Worm (Caenorhabditis elegans) whole organism, mixed stage, embryonic: ENCODE data around the gene C08E8.10.

Source experiments
- M03D4.4 ChIP-seq: sonication (generic microtip); optimal IDR thresholded peaks from 2 replicates; lab custom pipeline; 2017; ENCODE audit warnings: mild to moderate bottlenecking, missing genetic modification characterization, missing compliant biosample characterization
- blmp-1 ChIP-seq: fragments of 150-350 bp; optimal IDR thresholded peaks from 2 replicates; lab custom pipeline; 2014; ENCODE audit warnings: missing biosample characterization, missing genetic modification characterization
- ceh-39 ChIP-seq: fragments of 150-350 bp; optimal IDR thresholded peaks from 2 replicates; lab custom pipeline; 2014; ENCODE audit warnings: missing biosample characterization, missing genetic modification characterization
- ceh-43 ChIP-seq: fragments of 200-800 bp; sonication (Bioruptor generic); optimal IDR thresholded peaks from 2 replicates; lab custom pipeline; 2018; ENCODE audit warnings: mild to moderate bottlenecking, missing genetic modification characterization, moderate library complexity, missing compliant biosample characterization
- ceh-83 ChIP-seq: fragments of 200-800 bp; sonication (Bioruptor generic); optimal IDR thresholded peaks from 2 replicates; lab custom pipeline; 2018; ENCODE audit warnings: mild to moderate bottlenecking, missing genetic modification characterization, missing compliant biosample characterization
- cnd-1 ChIP-seq: fragments of 200-800 bp; sonication (Bioruptor generic); optimal IDR thresholded peaks from 2 replicates; lab custom pipeline; 2018; ENCODE audit warnings: mild to moderate bottlenecking, missing genetic modification characterization, missing compliant biosample characterization
- drap-1 ChIP-seq: fragments of 200-800 bp; sonication (Bioruptor generic); optimal IDR thresholded peaks from 3 replicates; lab custom pipeline; 2018; ENCODE audit warnings: mild to moderate bottlenecking, missing genetic modification characterization, missing compliant biosample characterization
- elt-1 ChIP-seq: sonication (generic microtip); optimal IDR thresholded peaks from 2 replicates; lab custom pipeline; 2017; ENCODE audit warnings: missing genetic modification characterization, mild to moderate bottlenecking, missing compliant biosample characterization, antibody characterized with exemption, moderate library complexity, borderline replicate concordance; ENCODE audit not compliant: insufficient read depth
- elt-3 ChIP-seq: fragments of 150-350 bp; optimal IDR thresholded peaks from 2 replicates; lab custom pipeline; 2014; ENCODE audit warnings: missing biosample characterization, missing genetic modification characterization
- ham-2 ChIP-seq: fragments of 200-800 bp; sonication (Bioruptor generic); optimal IDR thresholded peaks from 2 replicates; lab custom pipeline; 2018; ENCODE audit warnings: mild to moderate bottlenecking, missing genetic modification characterization, missing compliant biosample characterization
- hlh-1 ChIP-seq: fragments of 150-350 bp; optimal IDR thresholded peaks from 2 replicates; lab custom pipeline; 2014; ENCODE audit warnings: missing biosample characterization, missing genetic modification reagents, missing genetic modification characterization
- lsy-2 ChIP-seq: fragments of 150-350 bp; optimal IDR thresholded peaks from 2 replicates; lab custom pipeline; 2014; ENCODE audit warnings: missing biosample characterization, missing genetic modification characterization
- mab-5 ChIP-seq: fragments of 150-350 bp; optimal IDR thresholded peaks from 2 replicates; lab custom pipeline; 2014; ENCODE audit warnings: missing biosample characterization, missing genetic modification characterization
- mep-1 ChIP-seq: fragments of 150-350 bp; optimal IDR thresholded peaks from 2 replicates; lab custom pipeline; 2017; ENCODE audit warnings: missing biosample characterization, missing genetic modification reagents, missing genetic modification characterization, inconsistent platforms
- mls-2 ChIP-seq: sonication (generic microtip); optimal IDR thresholded peaks from 2 replicates; lab custom pipeline; 2016; ENCODE audit warnings: mild to moderate bottlenecking, missing genetic modification characterization, moderate library complexity, missing compliant biosample characterization
- nhr-12 ChIP-seq: fragments of 150-350 bp; optimal IDR thresholded peaks from 2 replicates; lab custom pipeline; 2014; ENCODE audit warnings: missing biosample characterization, missing genetic modification characterization
- nhr-2 ChIP-seq: fragments of 150-350 bp; optimal IDR thresholded peaks from 2 replicates; lab custom pipeline; 2014; ENCODE audit warnings: missing biosample characterization, missing genetic modification characterization
- nhr-237 ChIP-seq: fragments of 150-350 bp; optimal IDR thresholded peaks from 2 replicates; lab custom pipeline; 2014; ENCODE audit warnings: missing biosample characterization, missing genetic modification characterization
- nhr-28 ChIP-seq: fragments of 150-350 bp; optimal IDR thresholded peaks from 2 replicates; lab custom pipeline; 2014; ENCODE audit warnings: missing biosample characterization, missing genetic modification characterization
- nhr-76 ChIP-seq: sonication (generic microtip); optimal IDR thresholded peaks from 2 replicates; lab custom pipeline; 2017; ENCODE audit warnings: missing biosample characterization, missing genetic modification characterization
- sem-2 ChIP-seq: fragments of 200-800 bp; sonication (Bioruptor generic); optimal IDR thresholded peaks from 2 replicates; lab custom pipeline; 2018; ENCODE audit warnings: mild to moderate bottlenecking, missing genetic modification characterization, missing compliant biosample characterization
- sptf-1 ChIP-seq: sonication (generic microtip); optimal IDR thresholded peaks from 2 replicates; lab custom pipeline; 2017; ENCODE audit warnings: mild to moderate bottlenecking, missing genetic modification characterization, moderate library complexity, missing compliant biosample characterization
- tbx-8 ChIP-seq: fragments of 200-800 bp; sonication (Bioruptor generic); optimal IDR thresholded peaks from 2 replicates; lab custom pipeline; 2018; ENCODE audit warnings: mild to moderate bottlenecking, missing genetic modification characterization, moderate library complexity, missing compliant biosample characterization
- unc-120 ChIP-seq: sonication (generic microtip); optimal IDR thresholded peaks from 2 replicates; lab custom pipeline; 2017; ENCODE audit warnings: missing genetic modification characterization, missing compliant biosample characterization; ENCODE audit not compliant: poor library complexity, severe bottlenecking
- unc-39 ChIP-seq: fragments of 150-350 bp; optimal IDR thresholded peaks from 2 replicates; lab custom pipeline; 2014; ENCODE audit warnings: missing biosample characterization, missing genetic modification characterization
- unc-62 ChIP-seq: fragments of 150-350 bp; optimal IDR thresholded peaks from 2 replicates; lab custom pipeline; 2014; ENCODE audit warnings: missing biosample characterization, missing genetic modification reagents, missing genetic modification characterization
- zip-8 ChIP-seq: fragments of 150-350 bp; optimal IDR thresholded peaks from 2 replicates; lab custom pipeline; 2014; ENCODE audit warnings: missing biosample characterization, missing genetic modification characterization
- ztf-11 ChIP-seq: fragments of 150-350 bp; optimal IDR thresholded peaks from 2 replicates; lab custom pipeline; 2014; ENCODE audit warnings: missing biosample characterization, missing genetic modification characterization

The C08E8.10 gene

ce11 chrV:18298506-18298905 lies 41.2 kb downstream of the C08E8.10 start, which contains the start of gene Y51A2A.5:
Y51A2A.5 (plus strand) TSS chrV:18298806.
- TF ChIP-seq unc-39 (tag; lab: Kevin White, UChicago) (no peak), lsy-2 (no peak), hlh-1 (tag; lab: Kevin White, UChicago) (no peak), cnd-1 (tag; lab: Kevin White, UChicago) (no peak), elt-1 (tag; lab: Kevin White, UChicago) (no peak), zip-8 (tag; lab: Kevin White, UChicago) (no peak), sptf-1 (tag; lab: Kevin White, UChicago) (no peak), drap-1 (GFP tag; lab: Kevin White, UChicago) (no peak), ham-2 (GFP tag; lab: Kevin White, UChicago) (no peak), unc-62 (no peak), ztf-11 (tag; lab: Kevin White, UChicago) (no peak), nhr-237 (tag; lab: Kevin White, UChicago) (no peak), nhr-76 (no peak)

ce11 chrV:18292295-18292694 lies 47.4 kb downstream of the C08E8.10 start, which contains the start of gene Y51A2A.12:
Y51A2A.12 (plus strand) TSS chrV:18292595.
- TF ChIP-seq mab-5 = no peak
- TF ChIP-seq cnd-1 (tag; lab: Kevin White, UChicago) = no peak
- TF ChIP-seq nhr-76 = no peak
- TF ChIP-seq blmp-1 (tag; lab: Kevin White, UChicago) = no peak
- TF ChIP-seq unc-39 (tag; lab: Kevin White, UChicago) = no peak
- no peak for TF ChIP-seq mls-2
- no peak for TF ChIP-seq nhr-2
- TF ChIP-seq drap-1 (GFP tag; lab: Kevin White, UChicago) = no peak
- no peak for TF ChIP-seq M03D4.4 (tag; lab: Kevin White, UChicago)
- TF ChIP-seq elt-3 (tag; lab: Kevin White, UChicago) = no peak
- no peak for TF ChIP-seq unc-120 (tag; lab: Kevin White, UChicago)
- TF ChIP-seq ceh-43 (GFP tag; lab: Kevin White, UChicago) = no peak

- no peak for TF ChIP-seq zip-8 (tag; lab: Kevin White, UChicago)
- TF ChIP-seq nhr-28 (tag; lab: Kevin White, UChicago) = no peak
- TF ChIP-seq lsy-2 = no peak
- TF ChIP-seq sem-2 (GFP tag; lab: Kevin White, UChicago) = no peak
- TF ChIP-seq tbx-8 (GFP tag; lab: Kevin White, UChicago) = no peak
- TF ChIP-seq ceh-39 (tag; lab: Kevin White, UChicago) = no peak
- TF ChIP-seq unc-120 (tag; lab: Kevin White, UChicago) = no peak
- TF ChIP-seq hlh-1 (tag; lab: Kevin White, UChicago) = no peak
- TF ChIP-seq ceh-83 = no peak
- TF ChIP-seq cnd-1 (tag; lab: Kevin White, UChicago) = no peak
- no peak for TF ChIP-seq elt-3 (tag; lab: Kevin White, UChicago)
- no peak for TF ChIP-seq unc-39 (tag; lab: Kevin White, UChicago)
- TF ChIP-seq mls-2 = no peak
- TF ChIP-seq drap-1 (GFP tag; lab: Kevin White, UChicago) = no peak
- no peak for TF ChIP-seq ceh-43 (GFP tag; lab: Kevin White, UChicago)
- TF ChIP-seq mep-1 (tag; lab: Kevin White, UChicago) = no peak
- no peak for TF ChIP-seq blmp-1 (tag; lab: Kevin White, UChicago)
- TF ChIP-seq nhr-12 (tag; lab: Kevin White, UChicago) = no peak
Observed at ce11 chrV:18290642-18291041, 49.1 kb downstream of the C08E8.10 start, which contains the start of gene Y51A2A.4. Y51A2A.4 (plus strand) TSS chrV:18290942.
